Worm (Caenorhabditis elegans) whole organism, late embryonic: Measurements from ENCODE around the gene Y54G2A.38.

ENCODE experiments used
- ceh-34 ChIP-seq: sonication (generic microtip); optimal IDR thresholded peaks from 2 replicates; lab custom pipeline; 2016; ENCODE audit warnings: mild to moderate bottlenecking, missing genetic modification characterization, missing compliant biosample characterization
- fkh-10 ChIP-seq: fragments of 150-350 bp; optimal IDR thresholded peaks from 2 replicates; lab custom pipeline; 2014; ENCODE audit warnings: missing biosample characterization, missing genetic modification reagents, missing genetic modification characterization
- hlh-15 ChIP-seq: sonication (generic microtip); optimal IDR thresholded peaks from 2 replicates; lab custom pipeline; 2016; ENCODE audit warnings: missing genetic modification characterization, missing compliant biosample characterization
- pat-9 ChIP-seq: fragments of 200-800 bp; sonication (Bioruptor generic); optimal IDR thresholded peaks from 2 replicates; lab custom pipeline; 2018; ENCODE audit warnings: mild to moderate bottlenecking, missing genetic modification characterization, moderate library complexity, missing compliant biosample characterization
- pax-1 ChIP-seq: fragments of 150-350 bp; optimal IDR thresholded peaks from 2 replicates; lab custom pipeline; 2014; ENCODE audit warnings: missing biosample characterization, missing genetic modification characterization
- sox-2 ChIP-seq: fragments of 200-800 bp; sonication (Bioruptor generic); IDR thresholded peaks from 2 replicates; pipeline ENCODE4 v1.3.6; 2022; ENCODE audit warnings: missing genetic modification reagents, missing genetic modification characterization, missing compliant biosample characterization
- tbx-2 ChIP-seq: sonication (generic microtip); optimal IDR thresholded peaks from 2 replicates; lab custom pipeline; 2016; ENCODE audit warnings: missing genetic modification characterization, missing compliant biosample characterization
- unc-3 ChIP-seq, 2 experiments: fragments of 200-800 bp in 1 of 2; sonication (Bioruptor generic) in 1 of 2; sonication (generic microtip) in 1 of 2; conservative IDR thresholded peaks in 1 of 2; optimal IDR thresholded peaks in 1 of 2; 2 replicates each; pipeline versions ENCODE4 v1.3.6 to Lab custom; 2016 to 2022; ENCODE audit warnings: missing compliant biosample characterization in 2 of 2, missing genetic modification characterization in 2 of 2, missing genetic modification reagents in 1 of 2
- unc-42 ChIP-seq: sonication (generic microtip); optimal IDR thresholded peaks from 2 replicates; lab custom pipeline; 2016; ENCODE audit warnings: missing genotype, missing genetic modification characterization, missing compliant biosample characterization

DNA sequence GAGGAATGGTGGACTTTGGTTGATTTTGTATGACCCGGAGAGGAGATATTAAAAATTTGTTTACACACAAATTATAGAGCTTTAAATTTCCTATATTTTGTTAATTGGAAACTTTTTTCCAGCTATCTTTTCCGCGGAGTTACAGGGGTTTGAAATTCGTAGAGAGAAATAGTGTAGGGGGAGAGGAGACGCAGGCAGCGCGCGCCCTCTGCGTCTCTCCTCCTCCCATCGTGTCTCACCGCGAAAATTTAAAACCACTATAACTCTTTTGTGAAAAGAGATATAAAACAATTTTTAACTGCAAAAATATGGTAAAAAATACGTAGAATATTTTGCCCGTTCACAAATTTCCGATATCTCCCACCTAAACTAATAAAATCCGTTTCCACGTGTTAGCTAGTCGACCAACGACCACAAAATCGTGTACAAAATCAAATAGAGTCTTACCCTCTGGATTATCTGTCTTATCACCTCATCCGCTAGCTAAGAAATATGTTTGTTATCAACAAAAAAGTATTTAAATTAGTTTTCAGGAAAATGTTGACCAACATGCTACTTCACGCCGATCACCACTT is 16.7 kb upstream of the Y54G2A.38 start, which contains the start of gene nhr-277:
- TF ChIP-seq unc-3 (GFP tag; conservative IDR thresholded peaks at IDR 0.05; lab: Robert Waterston, UW) (no peak), unc-3 (tag; optimal IDR thresholded peaks at IDR 0.05; lab: Kevin White, UChicago) (no peak), tbx-2 (tag; lab: Kevin White, UChicago) (no peak), sox-2 (GFP tag; lab: Robert Waterston, UW) (no peak), fkh-10 (GFP tag; lab: Kevin White, UChicago) (no peak), ceh-34 (no peak), pax-1 (no peak), pat-9 (tag; lab: Kevin White, UChicago) (no peak), unc-42 (tag; lab: Kevin White, UChicago) (no peak), hlh-15 (tag; lab: Kevin White, UChicago) (no peak)
